Worm (Caenorhabditis elegans) whole organism, midembryonic: ENCODE data around the gene K04C2.2.

Source experiments
- T22C8.4 ChIP-seq: fragments of 200-800 bp; sonication (Bioruptor generic); IDR thresholded peaks from 2 replicates; pipeline ENCODE4 v1.3.6; 2022; ENCODE audit warnings: missing genetic modification characterization, missing compliant biosample characterization
- cog-1 ChIP-seq: sonication (generic microtip); optimal IDR thresholded peaks from 2 replicates; lab custom pipeline; 2016; ENCODE audit warnings: missing genetic modification characterization, missing compliant biosample characterization
- flt-1 ChIP-seq: fragments of 200-800 bp; sonication (Bioruptor generic); IDR thresholded peaks from 2 replicates; pipeline ENCODE4 v1.3.6; 2022; ENCODE audit warnings: missing genetic modification characterization, missing compliant biosample characterization
- klf-2 ChIP-seq: fragments of 200-800 bp; sonication (Bioruptor generic); conservative IDR thresholded peaks from 2 replicates; pipeline ENCODE4 v1.3.6; 2022; ENCODE audit warnings: missing genetic modification reagents, missing genetic modification characterization, missing compliant biosample characterization
- med-1 ChIP-seq: sonication (generic microtip); optimal IDR thresholded peaks from 2 replicates; lab custom pipeline; 2017; ENCODE audit warnings: missing genetic modification characterization, mild to moderate bottlenecking, missing compliant biosample characterization, antibody characterized with exemption, missing genetic modification reagents; ENCODE audit not compliant: insufficient read depth
- ref-1 ChIP-seq: fragments of 200-800 bp; sonication (Bioruptor generic); conservative IDR thresholded peaks from 2 replicates; pipeline ENCODE4 v1.3.6; 2022; ENCODE audit warnings: missing genetic modification reagents, missing genetic modification characterization, missing compliant biosample characterization
- tab-1 ChIP-seq: fragments of 200-800 bp; sonication (Bioruptor generic); IDR thresholded peaks from 2 replicates; pipeline ENCODE4 v1.3.6; 2022; ENCODE audit warnings: missing genetic modification characterization, missing compliant biosample characterization
- ztf-23 ChIP-seq: fragments of 200-800 bp; sonication (Bioruptor generic); IDR thresholded peaks from 2 replicates; pipeline ENCODE4 v1.3.6; 2022; ENCODE audit warnings: missing genetic modification reagents, missing genetic modification characterization, missing compliant biosample characterization
- ztf-29 ChIP-seq: fragments of 200-800 bp; sonication (Bioruptor generic); IDR thresholded peaks from 2 replicates; pipeline ENCODE4 v1.3.6; 2022; ENCODE audit warnings: missing genetic modification reagents, missing genetic modification characterization, missing compliant biosample characterization

Gene K04C2.2

ce11 chrIII:6888999-6889824 lies at the start of gene K04C2.2, which contains the start of gene brd-1:
K04C2.2 (plus strand) TSS chrIII:6889774.
brd-1 (minus strand) TSS chrIII:6889504.
- TF ChIP-seq med-1 (GFP tag; lab: Kevin White, UChicago), result no peak
- TF ChIP-seq ztf-29 (GFP tag; lab: Robert Waterston, UW), result no peak
- no peak for TF ChIP-seq klf-2
- TF ChIP-seq tab-1 (GFP tag; lab: Robert Waterston, UW), result no peak
- TF ChIP-seq flt-1 (GFP tag; lab: Robert Waterston, UW), result no peak
- no peak for TF ChIP-seq T22C8.4 (GFP tag; lab: Robert Waterston, UW)
- TF ChIP-seq ref-1, result no peak

ce11 chrIII:6848654-6849204 lies 40.8 kb upstream of the K04C2.2 start, which contains the start of gene dhhc-5:
dhhc-5 (minus strand) TSS chrIII:6849059.
- TF ChIP-seq tab-1 (GFP tag; lab: Robert Waterston, UW) (no peak), T22C8.4 (GFP tag; lab: Robert Waterston, UW) (no peak), ref-1 (no peak), cog-1 (tag; lab: Kevin White, UChicago) (no peak), med-1 (GFP tag; lab: Kevin White, UChicago) (no peak), ztf-23 (no peak), ztf-29 (GFP tag; lab: Robert Waterston, UW) (no peak)

- TF ChIP-seq T22C8.4 (GFP tag; lab: Robert Waterston, UW) (no peak), med-1 (GFP tag; lab: Kevin White, UChicago) (no peak), ztf-29 (GFP tag; lab: Robert Waterston, UW) (no peak), cog-1 (tag; lab: Kevin White, UChicago) (no peak), tab-1 (GFP tag; lab: Robert Waterston, UW) (no peak), klf-2 (no peak), flt-1 (GFP tag; lab: Robert Waterston, UW) (no peak)
These were observed 39.3 kb upstream of the K04C2.2 start, which contains the start of gene srv-1 for ce11 chrIII:6850255-6850654. srv-1 (plus strand) TSS chrIII:6850385.

- TF ChIP-seq klf-2 (no peak), ztf-29 (GFP tag; lab: Robert Waterston, UW) (no peak), cog-1 (tag; lab: Kevin White, UChicago) (no peak), tab-1 (GFP tag; lab: Robert Waterston, UW) (no peak), T22C8.4 (GFP tag; lab: Robert Waterston, UW) (no peak)
These were observed 32.9 kb upstream of the K04C2.2 start, which contains the start of gene zak-1 for ce11 chrIII:6856709-6857108. zak-1 (minus strand) TSS chrIII:6856809.

ce11 chrIII:6857390-6857848 lies 32.2 kb upstream of the K04C2.2 start:
- TF ChIP-seq ref-1 (no peak), tab-1 (GFP tag; lab: Robert Waterston, UW) (no peak), cog-1 (tag; lab: Kevin White, UChicago) (no peak), ztf-29 (GFP tag; lab: Robert Waterston, UW) (no peak), klf-2 (no peak)

- no peak for TF ChIP-seq ztf-23
- no peak for TF ChIP-seq T22C8.4 (GFP tag; lab: Robert Waterston, UW)
- TF ChIP-seq cog-1 (tag; lab: Kevin White, UChicago), result no peak
- TF ChIP-seq ztf-29 (GFP tag; lab: Robert Waterston, UW), result no peak
- no peak for TF ChIP-seq tab-1 (GFP tag; lab: Robert Waterston, UW)
- no peak for TF ChIP-seq klf-2
These were observed 30.1 kb upstream of the K04C2.2 start, which contains the start of gene clec-158 for ce11 chrIII:6859482-6859881. clec-158 (minus strand) TSS chrIII:6859582.

ce11 chrIII:6863901-6864300 lies 25.7 kb upstream of the K04C2.2 start, which contains the start of gene sma-3:
sma-3 (minus strand) TSS chrIII:6863968.
- TF ChIP-seq cog-1 (tag; lab: Kevin White, UChicago) (no peak), klf-2 (no peak), med-1 (GFP tag; lab: Kevin White, UChicago) (no peak), ref-1 (no peak), tab-1 (GFP tag; lab: Robert Waterston, UW) (no peak), ztf-23 (no peak), T22C8.4 (GFP tag; lab: Robert Waterston, UW) (no peak), ztf-29 (GFP tag; lab: Robert Waterston, UW) (no peak), flt-1 (GFP tag; lab: Robert Waterston, UW) (no peak)

- TF ChIP-seq ref-1 (no peak), ztf-23 (no peak), cog-1 (tag; lab: Kevin White, UChicago) (no peak), tab-1 (GFP tag; lab: Robert Waterston, UW) (no peak), flt-1 (GFP tag; lab: Robert Waterston, UW) (no peak), T22C8.4 (GFP tag; lab: Robert Waterston, UW) (no peak), klf-2 (no peak), ztf-29 (GFP tag; lab: Robert Waterston, UW) (no peak)
These were observed 20.3 kb upstream of the K04C2.2 start, which contains the start of the genes cra-1 and kbp-1 for ce11 chrIII:6869268-6869667. cra-1 (minus strand) TSS chrIII:6869460. kbp-1 (plus strand) TSS chrIII:6869633.

ce11 chrIII:6869996-6870395 lies 19.6 kb upstream of the K04C2.2 start, which contains the start of gene K04C2.8:
K04C2.8 (plus strand) TSS chrIII:6870296.
- TF ChIP-seq klf-2, result no peak
- TF ChIP-seq ref-1, result no peak
- no peak for TF ChIP-seq ztf-29 (GFP tag; lab: Robert Waterston, UW)
- no peak for TF ChIP-seq cog-1 (tag; lab: Kevin White, UChicago)
- no peak for TF ChIP-seq T22C8.4 (GFP tag; lab: Robert Waterston, UW)
- TF ChIP-seq ztf-23, result no peak
